Worm (Caenorhabditis elegans): ENCODE results near the gene nhr-76.

nhr-76 gene

ce11 chrIV:627237-627636 is at the start of gene nhr-76:
nhr-76 (plus strand) TSS chrIV:627537.
- TF ChIP-seq flt-1 (GFP tag; IDR thresholded peaks at IDR 0.05) (no peak), klf-2 (GFP tag; conservative IDR thresholded peaks at IDR 0.05) (no peak), ztf-29 (GFP tag; IDR thresholded peaks at IDR 0.05) (no peak), T22C8.4 (GFP tag; IDR thresholded peaks at IDR 0.05) (no peak), ztf-23 (GFP tag; IDR thresholded peaks at IDR 0.05) (no peak), med-1 (GFP tag; optimal IDR thresholded peaks at IDR 0.05; ENCODE audit: insufficient read depth) (no peak)

- TF ChIP-seq ztf-29 (GFP tag; IDR thresholded peaks at IDR 0.05) (no peak), flt-1 (GFP tag; IDR thresholded peaks at IDR 0.05) (no peak), tab-1 (GFP tag; IDR thresholded peaks at IDR 0.05) (no peak), ztf-23 (GFP tag; IDR thresholded peaks at IDR 0.05) (no peak), cog-1 (tag; optimal IDR thresholded peaks at IDR 0.05) (no peak), ref-1 (GFP tag; conservative IDR thresholded peaks at IDR 0.05) (no peak)
These were observed 46.8 kb upstream of the nhr-76 start for ce11 chrIV:580512-580911.

ce11 chrIV:582130-582529 is 45.2 kb upstream of the nhr-76 start, which contains the start of gene F56A11.6:
F56A11.6 (minus strand) TSS chrIV:582230.
- TF ChIP-seq cog-1 (tag; optimal IDR thresholded peaks at IDR 0.05) = no peak
- TF ChIP-seq flt-1 (GFP tag; IDR thresholded peaks at IDR 0.05) = no peak
- no peak for TF ChIP-seq ref-1 (GFP tag; conservative IDR thresholded peaks at IDR 0.05)
- no peak for TF ChIP-seq med-1 (GFP tag; optimal IDR thresholded peaks at IDR 0.05; ENCODE audit: insufficient read depth)
- TF ChIP-seq ztf-29 (GFP tag; IDR thresholded peaks at IDR 0.05) = no peak
- TF ChIP-seq ztf-23 (GFP tag; IDR thresholded peaks at IDR 0.05) = no peak
- no peak for TF ChIP-seq tab-1 (GFP tag; IDR thresholded peaks at IDR 0.05)
- no peak for TF ChIP-seq klf-2 (GFP tag; conservative IDR thresholded peaks at IDR 0.05)
- no peak for TF ChIP-seq T22C8.4 (GFP tag; IDR thresholded peaks at IDR 0.05)

- TF ChIP-seq med-1 (GFP tag; optimal IDR thresholded peaks at IDR 0.05; ENCODE audit: insufficient read depth) (no peak), T22C8.4 (GFP tag; IDR thresholded peaks at IDR 0.05) (no peak)
These were observed 43.3 kb upstream of the nhr-76 start for ce11 chrIV:584039-584438.

- no peak for TF ChIP-seq ztf-29 (GFP tag; IDR thresholded peaks at IDR 0.05)
- TF ChIP-seq T22C8.4 (GFP tag; IDR thresholded peaks at IDR 0.05) = no peak
- no peak for TF ChIP-seq klf-2 (GFP tag; conservative IDR thresholded peaks at IDR 0.05)
- TF ChIP-seq flt-1 (GFP tag; IDR thresholded peaks at IDR 0.05) = no peak
- TF ChIP-seq cog-1 (tag; optimal IDR thresholded peaks at IDR 0.05) = no peak
- no peak for TF ChIP-seq ref-1 (GFP tag; conservative IDR thresholded peaks at IDR 0.05)
- TF ChIP-seq med-1 (GFP tag; optimal IDR thresholded peaks at IDR 0.05; ENCODE audit: insufficient read depth) = no peak
These were observed 39.6 kb upstream of the nhr-76 start, which contains the start of gene C18H7.12 for ce11 chrIV:587729-588128. C18H7.12 (minus strand) TSS chrIV:587829.

ce11 chrIV:592382-592781 is 35.0 kb upstream of the nhr-76 start, which contains the start of gene C18H7.6:
C18H7.6 (minus strand) TSS chrIV:592485.
- TF ChIP-seq ztf-29 (GFP tag; IDR thresholded peaks at IDR 0.05) (no peak), ref-1 (GFP tag; conservative IDR thresholded peaks at IDR 0.05) (no peak), med-1 (GFP tag; optimal IDR thresholded peaks at IDR 0.05; ENCODE audit: insufficient read depth) (no peak), flt-1 (GFP tag; IDR thresholded peaks at IDR 0.05) (no peak), tab-1 (GFP tag; IDR thresholded peaks at IDR 0.05) (no peak), cog-1 (tag; optimal IDR thresholded peaks at IDR 0.05) (no peak), ztf-23 (GFP tag; IDR thresholded peaks at IDR 0.05) (no peak), T22C8.4 (GFP tag; IDR thresholded peaks at IDR 0.05) (no peak), klf-2 (GFP tag; conservative IDR thresholded peaks at IDR 0.05) (no peak)

- TF ChIP-seq ztf-29 (GFP tag; IDR thresholded peaks at IDR 0.05) = no peak
- TF ChIP-seq ztf-23 (GFP tag; IDR thresholded peaks at IDR 0.05) = no peak
- TF ChIP-seq med-1 (GFP tag; optimal IDR thresholded peaks at IDR 0.05; ENCODE audit: insufficient read depth) = no peak
- TF ChIP-seq T22C8.4 (GFP tag; IDR thresholded peaks at IDR 0.05) = no peak
- TF ChIP-seq flt-1 (GFP tag; IDR thresholded peaks at IDR 0.05) = no peak
- no peak for TF ChIP-seq tab-1 (GFP tag; IDR thresholded peaks at IDR 0.05)
- no peak for TF ChIP-seq cog-1 (tag; optimal IDR thresholded peaks at IDR 0.05)
- TF ChIP-seq klf-2 (GFP tag; conservative IDR thresholded peaks at IDR 0.05) = no peak
- TF ChIP-seq ref-1 (GFP tag; conservative IDR thresholded peaks at IDR 0.05) = no peak
These were observed 34.3 kb upstream of the nhr-76 start, which contains the start of gene C18H7.4 for ce11 chrIV:593029-593428. C18H7.4 (plus strand) TSS chrIV:593329.

ce11 chrIV:594840-595239 is 32.5 kb upstream of the nhr-76 start:
- TF ChIP-seq ref-1 (GFP tag; conservative IDR thresholded peaks at IDR 0.05) (no peak), cog-1 (tag; optimal IDR thresholded peaks at IDR 0.05) (no peak), med-1 (GFP tag; optimal IDR thresholded peaks at IDR 0.05; ENCODE audit: insufficient read depth) (no peak), tab-1 (GFP tag; IDR thresholded peaks at IDR 0.05) (no peak), ztf-29 (GFP tag; IDR thresholded peaks at IDR 0.05) (no peak), flt-1 (GFP tag; IDR thresholded peaks at IDR 0.05) (no peak), T22C8.4 (GFP tag; IDR thresholded peaks at IDR 0.05) (no peak), klf-2 (GFP tag; conservative IDR thresholded peaks at IDR 0.05) (no peak), ztf-23 (GFP tag; IDR thresholded peaks at IDR 0.05) (no peak)

ce11 chrIV:596292-596952 is 30.9 kb upstream of the nhr-76 start, which contains the start of the genes C18H7.7 and C18H7.11:
C18H7.7 (minus strand) TSS chrIV:596392.
C18H7.11 (plus strand) TSS chrIV:596902.
- TF ChIP-seq ref-1 (GFP tag; conservative IDR thresholded peaks at IDR 0.05) (no peak), T22C8.4 (GFP tag; IDR thresholded peaks at IDR 0.05) (no peak), med-1 (GFP tag; optimal IDR thresholded peaks at IDR 0.05; ENCODE audit: insufficient read depth) (no peak), ztf-23 (GFP tag; IDR thresholded peaks at IDR 0.05) (no peak), klf-2 (GFP tag; conservative IDR thresholded peaks at IDR 0.05) (no peak), ztf-29 (GFP tag; IDR thresholded peaks at IDR 0.05) (no peak), flt-1 (GFP tag; IDR thresholded peaks at IDR 0.05) (no peak), cog-1 (tag; optimal IDR thresholded peaks at IDR 0.05) (no peak), tab-1 (GFP tag; IDR thresholded peaks at IDR 0.05) (no peak)

ce11 chrIV:601595-601994 is 25.7 kb upstream of the nhr-76 start, which contains the start of gene srt-59:
srt-59 (minus strand) TSS chrIV:601695.
- TF ChIP-seq ref-1 (GFP tag; conservative IDR thresholded peaks at IDR 0.05) (no peak), med-1 (GFP tag; optimal IDR thresholded peaks at IDR 0.05; ENCODE audit: insufficient read depth) (no peak), ztf-29 (GFP tag; IDR thresholded peaks at IDR 0.05) (no peak), cog-1 (tag; optimal IDR thresholded peaks at IDR 0.05) (no peak), tab-1 (GFP tag; IDR thresholded peaks at IDR 0.05) (no peak), T22C8.4 (GFP tag; IDR thresholded peaks at IDR 0.05) (no peak), ztf-23 (GFP tag; IDR thresholded peaks at IDR 0.05) (no peak), klf-2 (GFP tag; conservative IDR thresholded peaks at IDR 0.05) (no peak), flt-1 (GFP tag; IDR thresholded peaks at IDR 0.05) (no peak)
